Fruit fly (Drosophila melanogaster): ENCODE data around the gene BigH1.

The BigH1 gene

DNA sequence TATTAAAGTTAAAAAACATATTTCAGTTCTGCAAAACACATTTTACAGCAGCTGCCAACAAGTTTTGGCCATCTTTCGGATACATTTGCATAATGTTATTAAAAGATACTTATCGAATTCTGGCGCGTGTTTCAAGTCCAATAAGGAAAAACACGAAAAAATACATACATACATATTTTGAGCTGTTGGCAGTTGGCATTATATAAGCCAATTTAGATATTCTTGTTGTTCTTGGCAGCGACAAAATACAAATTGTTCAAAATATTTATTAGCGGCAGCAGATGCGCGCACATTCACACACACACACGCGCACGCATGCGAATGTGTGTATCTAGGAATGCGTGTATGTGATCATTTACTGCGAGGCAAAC is 50.5 kb downstream of the BigH1 start:
- TF ChIP-seq Sox100B (GFP tag; optimal IDR thresholded peaks at IDR 0.05): no peak
- no peak for TF ChIP-seq sima (GFP tag; optimal IDR thresholded peaks at IDR 0.05)
- no peak for TF ChIP-seq HLH3B (GFP tag; IDR thresholded peaks at IDR 0.05)
- TF ChIP-seq corto (GFP tag; optimal IDR thresholded peaks at IDR 0.05): no peak
- TF ChIP-seq sqz (GFP tag; optimal IDR thresholded peaks at IDR 0.05): no peak
- no peak for TF ChIP-seq bcd (GFP tag; optimal IDR thresholded peaks at IDR 0.05)
- no peak for TF ChIP-seq sr (GFP tag; IDR thresholded peaks at IDR 0.05)
- peak; percentile 34 for TF ChIP-seq cad (GFP tag; optimal IDR thresholded peaks at IDR 0.05)
- peak; percentile 1 for TF ChIP-seq oc (tag; optimal IDR thresholded peaks at IDR 0.05)
- no peak for TF ChIP-seq Side (GFP tag; optimal IDR thresholded peaks at IDR 0.05)
- TF ChIP-seq CG13296 (GFP tag; optimal IDR thresholded peaks at IDR 0.05): no peak
- TF ChIP-seq emc (GFP tag; optimal IDR thresholded peaks at IDR 0.05): no peak
- TF ChIP-seq ewg (GFP tag; optimal IDR thresholded peaks at IDR 0.05): no peak
- TF ChIP-seq croc (GFP tag; conservative IDR thresholded peaks at IDR 0.05): no peak
- TF ChIP-seq CG2199 (GFP tag; IDR thresholded peaks at IDR 0.05): 0 out of 3 replicates have a peak, but pooled peaks have one; percentile 31
- no peak for TF ChIP-seq mirr (GFP tag; optimal IDR thresholded peaks at IDR 0.05)
- TF ChIP-seq CG15696 (tag; optimal IDR thresholded peaks at IDR 0.05): no peak
- TF ChIP-seq dmrt11E (tag; optimal IDR thresholded peaks at IDR 0.05): peak; percentile 16
- no peak for TF ChIP-seq mam (GFP tag; optimal IDR thresholded peaks at IDR 0.05)
- no peak for TF ChIP-seq CkIIα-i1 (GFP tag; IDR thresholded peaks at IDR 0.05)
- TF ChIP-seq Xrp1 (GFP tag; IDR thresholded peaks at IDR 0.05): peak; percentile 30; the same call in 1 of the 2 replicates
- TF ChIP-seq ac (GFP tag; optimal IDR thresholded peaks at IDR 0.05): peak; percentile 41
- TF ChIP-seq prd (optimal IDR thresholded peaks at IDR 0.05): no peak
- TF ChIP-seq prd (GFP tag; IDR thresholded peaks at IDR 0.05): no peak
- no peak for TF ChIP-seq ind (GFP tag; optimal IDR thresholded peaks at IDR 0.05)
- TF ChIP-seq CG10431 (GFP tag; optimal IDR thresholded peaks at IDR 0.05): no peak
- TF ChIP-seq CG30431 (GFP tag; optimal IDR thresholded peaks at IDR 0.05): no peak
- peak; percentile 76 for TF ChIP-seq Hr39 (optimal IDR thresholded peaks at IDR 0.05)
- no peak for TF ChIP-seq Myb (GFP tag; optimal IDR thresholded peaks at IDR 0.05)
- TF ChIP-seq cato (GFP tag; optimal IDR thresholded peaks at IDR 0.05; ENCODE audit: borderline replicate concordance): no peak
- no peak for TF ChIP-seq CG12744 (GFP tag; optimal IDR thresholded peaks at IDR 0.05)
- TF ChIP-seq stc (GFP tag; IDR thresholded peaks at IDR 0.05): no peak
- TF ChIP-seq CG15514 (GFP tag; optimal IDR thresholded peaks at IDR 0.05): no peak
- no peak for TF ChIP-seq az2 (GFP tag; optimal IDR thresholded peaks at IDR 0.05)
- no peak for TF ChIP-seq CG8388 (GFP tag; optimal IDR thresholded peaks at IDR 0.05)
- no peak for TF ChIP-seq HmgD (GFP tag; optimal IDR thresholded peaks at IDR 0.05)
- TF ChIP-seq gro (GFP tag; optimal IDR thresholded peaks at IDR 0.05): no peak
- TF ChIP-seq Hmx (GFP tag; optimal IDR thresholded peaks at IDR 0.05): no peak
- TF ChIP-seq CHES-1-like (GFP tag; optimal IDR thresholded peaks at IDR 0.05): no peak
- no peak for TF ChIP-seq nom (GFP tag; optimal IDR thresholded peaks at IDR 0.05)
- TF ChIP-seq CG6765 (GFP tag; optimal IDR thresholded peaks at IDR 0.05): no peak
- TF ChIP-seq Sin3A (optimal IDR thresholded peaks at IDR 0.05): no peak
- no peak for TF ChIP-seq Abd-B (GFP tag; optimal IDR thresholded peaks at IDR 0.05)
- no peak for TF ChIP-seq pfk (GFP tag; optimal IDR thresholded peaks at IDR 0.05)
- no peak for TF ChIP-seq Drgx (GFP tag; IDR thresholded peaks at IDR 0.05)
- TF ChIP-seq luna (GFP tag; optimal IDR thresholded peaks at IDR 0.05): no peak
- TF ChIP-seq E2f2 (GFP tag; IDR thresholded peaks at IDR 0.05): 0 out of 2 replicates have a peak, but pooled peaks have one; percentile 7
- TF ChIP-seq TFAM (GFP tag; optimal IDR thresholded peaks at IDR 0.05): no peak
- TF ChIP-seq CG18262 (tag; optimal IDR thresholded peaks at IDR 0.05): no peak
- TF ChIP-seq CG3847 (GFP tag; IDR thresholded peaks at IDR 0.05): no peak
- no peak for TF ChIP-seq peb (GFP tag; IDR thresholded peaks at IDR 0.05)
- no peak for TF ChIP-seq Dref (GFP tag; IDR thresholded peaks at IDR 0.05)
- no peak for TF ChIP-seq MTF-1 (GFP tag; optimal IDR thresholded peaks at IDR 0.05; ENCODE audit: borderline replicate concordance)
- no peak for TF ChIP-seq Dip3 (GFP tag; optimal IDR thresholded peaks at IDR 0.05)

Data from whole organism, embryonic.